Worm (Caenorhabditis elegans) whole organism, L1 larva: ENCODE data around the gene T11F8.1.

Source experiments
- ceh-88 ChIP-seq: fragments of 200-800 bp; sonication (Bioruptor generic); IDR thresholded peaks from 2 replicates; pipeline ENCODE4 v1.3.6; 2022; ENCODE audit warnings: missing genetic modification characterization, missing compliant biosample characterization
- dsc-1 ChIP-seq: sonication (generic microtip); optimal IDR thresholded peaks from 2 replicates; lab custom pipeline; 2016; ENCODE audit warnings: mild to moderate bottlenecking, missing genetic modification characterization, missing compliant biosample characterization
- efl-1 ChIP-seq, 4 experiments: fragments of 150-350 bp; optimal IDR thresholded peaks in 3 of 4; peaks in 1 of 4; 1 replicate in 1 of 4; 2 replicates in 3 of 4; lab custom pipeline; 2014; ENCODE audit warnings: missing biosample characterization in 2 of 4, missing genetic modification characterization in 2 of 4, missing genetic modification reagents in 2 of 4
- fkh-4 ChIP-seq: sonication (generic microtip); optimal IDR thresholded peaks from 2 replicates; lab custom pipeline; 2016; ENCODE audit warnings: missing compliant biosample characterization, missing genetic modification characterization, borderline replicate concordance

T11F8.1 gene

DNA sequence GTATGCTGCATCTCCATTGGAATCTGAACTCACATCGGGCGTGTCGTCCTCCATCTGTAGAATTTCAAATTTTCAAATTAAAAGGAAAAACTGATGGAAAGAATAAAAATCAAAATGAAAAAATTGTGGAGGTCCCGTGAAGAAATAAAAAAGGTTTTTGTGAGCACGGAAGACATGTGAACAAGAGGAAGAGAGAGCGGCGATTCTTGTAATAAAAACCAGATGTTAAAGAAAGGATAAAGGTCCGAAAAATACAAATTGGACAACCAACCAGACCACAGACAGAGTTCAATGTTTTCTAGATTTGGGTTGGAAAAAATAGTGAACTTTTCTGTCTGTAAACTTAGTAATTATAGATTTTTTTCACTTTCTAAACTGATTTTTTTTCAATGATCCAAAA, 48.9 kb downstream of the T11F8.1 start, which contains the start of gene unc-5:
Gene unc-5, minus strand, starts transcription at position 54 of the 400 bp plus-strand sequence.
- no peak for TF ChIP-seq ceh-88
- peak; percentile 90 for TF ChIP-seq dsc-1
- TF ChIP-seq efl-1 (optimal IDR thresholded peaks at IDR 0.05; lab: Kevin White, UChicago), result no peak
- TF ChIP-seq efl-1 (GFP tag; optimal IDR thresholded peaks at IDR 0.05 in 1 of 2; lab: Kevin White, UChicago), result peak in 1 of 2 experiments; percentile 6
- TF ChIP-seq fkh-4 (tag; lab: Kevin White, UChicago), result peak; percentile 73
